Worm (Caenorhabditis elegans) whole organism, young adult: ENCODE data around the gene ZK418.5.

Experiments used
- B0035.1 ChIP-seq: sonication (generic microtip); optimal IDR thresholded peaks from 2 replicates; lab custom pipeline; 2016; ENCODE audit warnings: missing genetic modification characterization, mild to moderate bottlenecking, missing compliant biosample characterization, missing genotype, missing genetic modification reagents
- B0261.1 ChIP-seq: sonication (generic microtip); optimal IDR thresholded peaks from 2 replicates; lab custom pipeline; 2016; ENCODE audit warnings: mild to moderate bottlenecking, missing genetic modification characterization, moderate library complexity, missing compliant biosample characterization
- B0336.3 ChIP-seq: fragments of 200-800 bp; sonication (Bioruptor generic); IDR thresholded peaks from 2 replicates; pipeline ENCODE4 v1.3.6; 2022; ENCODE audit warnings: missing genetic modification characterization, missing compliant biosample characterization
- C06A6.2 ChIP-seq: fragments of 200-800 bp; sonication (Bioruptor generic); conservative IDR thresholded peaks from 2 replicates; pipeline ENCODE4 v1.3.6; 2022; ENCODE audit warnings: missing genetic modification characterization, missing compliant biosample characterization
- C17E4.6 ChIP-seq: fragments of 200-800 bp; sonication (Bioruptor generic); IDR thresholded peaks from 2 replicates; pipeline ENCODE4 v1.3.6; 2022; ENCODE audit warnings: missing genetic modification reagents, missing genetic modification characterization, missing compliant biosample characterization
- D2030.7 ChIP-seq: fragments of 200-800 bp; sonication (Bioruptor generic); IDR thresholded peaks from 2 replicates; pipeline ENCODE4 v1.3.6; 2022; ENCODE audit warnings: missing genetic modification reagents, missing genetic modification characterization, missing compliant biosample characterization
- F10E7.11 ChIP-seq: sonication (generic microtip); optimal IDR thresholded peaks from 2 replicates; lab custom pipeline; 2017; ENCODE audit warnings: mild to moderate bottlenecking, missing genetic modification characterization, moderate library complexity, missing compliant biosample characterization
- F33H1.4 ChIP-seq: fragments of 200-800 bp; sonication (Bioruptor generic); IDR thresholded peaks from 2 replicates; pipeline ENCODE4 v1.3.6; 2022; ENCODE audit warnings: missing genetic modification reagents, missing genetic modification characterization, missing compliant biosample characterization
- F55B11.4 ChIP-seq: sonication (generic microtip); optimal IDR thresholded peaks from 2 replicates; lab custom pipeline; 2016; ENCODE audit warnings: missing compliant biosample characterization, missing genetic modification characterization, borderline replicate concordance; ENCODE audit not compliant: insufficient read depth
- F57C9.4 ChIP-seq: sonication (generic microtip); optimal IDR thresholded peaks from 2 replicates; lab custom pipeline; 2017; ENCODE audit warnings: mild to moderate bottlenecking, missing genetic modification characterization, missing compliant biosample characterization
- K11D2.4 ChIP-seq: fragments of 200-800 bp; sonication (Bioruptor generic); IDR thresholded peaks from 2 replicates; pipeline ENCODE4 v1.3.6; 2022; ENCODE audit warnings: missing genetic modification reagents, missing genetic modification characterization, missing compliant biosample characterization
- K12H6.12 ChIP-seq: fragments of 200-800 bp; sonication (Bioruptor generic); optimal IDR thresholded peaks from 2 replicates; lab custom pipeline; 2018; ENCODE audit warnings: mild to moderate bottlenecking, missing genetic modification characterization, missing compliant biosample characterization
- Y53F4B.3 ChIP-seq: fragments of 200-800 bp; sonication (Bioruptor generic); IDR thresholded peaks from 2 replicates; pipeline ENCODE4 v1.3.6; 2022; ENCODE audit warnings: missing genetic modification reagents, missing genetic modification characterization, missing compliant biosample characterization
- athp-1 ChIP-seq: sonication (generic microtip); optimal IDR thresholded peaks from 2 replicates; lab custom pipeline; 2017; ENCODE audit warnings: mild to moderate bottlenecking, missing genetic modification characterization, missing compliant biosample characterization
- attf-5 ChIP-seq: fragments of 200-800 bp; sonication (Bioruptor generic); optimal IDR thresholded peaks from 2 replicates; lab custom pipeline; 2018; ENCODE audit warnings: mild to moderate bottlenecking, missing genetic modification characterization, missing compliant biosample characterization
- attf-6 ChIP-seq: fragments of 200-800 bp; sonication (Bioruptor generic); IDR thresholded peaks from 2 replicates; pipeline ENCODE4 v1.3.6; 2022; ENCODE audit warnings: missing genetic modification reagents, missing genetic modification characterization, missing compliant biosample characterization
- bed-1 ChIP-seq: fragments of 200-800 bp; sonication (Bioruptor generic); IDR thresholded peaks from 2 replicates; pipeline ENCODE4 v1.3.6; 2022; ENCODE audit warnings: missing genetic modification reagents, missing genetic modification characterization, missing compliant biosample characterization
- ccch-3 ChIP-seq: fragments of 200-800 bp; sonication (Bioruptor generic); optimal IDR thresholded peaks from 2 replicates; lab custom pipeline; 2018; ENCODE audit warnings: mild to moderate bottlenecking, missing genetic modification characterization, missing compliant biosample characterization
- cebp-2 ChIP-seq: fragments of 200-800 bp; sonication (Bioruptor generic); IDR thresholded peaks from 2 replicates; pipeline ENCODE4 v1.3.6; 2022; ENCODE audit warnings: missing genetic modification characterization, missing compliant biosample characterization
- ceh-40 ChIP-seq: fragments of 200-800 bp; sonication (Bioruptor generic); IDR thresholded peaks from 2 replicates; pipeline ENCODE4 v1.3.6; 2022; ENCODE audit warnings: missing genetic modification characterization, missing compliant biosample characterization
- ceh-91 ChIP-seq: fragments of 200-800 bp; sonication (Bioruptor generic); IDR thresholded peaks from 2 replicates; pipeline ENCODE4 v1.3.6; 2022; ENCODE audit warnings: missing genetic modification reagents, missing genetic modification characterization, missing compliant biosample characterization
- dpl-1 ChIP-seq: fragments of 150-350 bp; optimal IDR thresholded peaks from 2 replicates; lab custom pipeline; 2014; ENCODE audit warnings: missing biosample characterization, missing genetic modification reagents, missing genetic modification characterization
- efl-1 ChIP-seq: fragments of 150-350 bp; optimal IDR thresholded peaks from 2 replicates; lab custom pipeline; 2014; ENCODE audit warnings: missing biosample characterization, missing genetic modification reagents, missing genetic modification characterization
- egrh-3 ChIP-seq: fragments of 200-800 bp; sonication (Bioruptor generic); IDR thresholded peaks from 2 replicates; pipeline ENCODE4 v1.3.6; 2022; ENCODE audit warnings: missing genetic modification reagents, missing genetic modification characterization, missing compliant biosample characterization
- ets-4 ChIP-seq: fragments of 200-800 bp; sonication (Bioruptor generic); optimal IDR thresholded peaks from 2 replicates; lab custom pipeline; 2018; ENCODE audit warnings: mild to moderate bottlenecking, missing genetic modification characterization, missing compliant biosample characterization
- hlh-12 ChIP-seq: sonication (generic microtip); optimal IDR thresholded peaks from 2 replicates; lab custom pipeline; 2016; ENCODE audit warnings: missing genetic modification characterization, missing compliant biosample characterization
- hmg-1.2 ChIP-seq: fragments of 200-800 bp; sonication (Bioruptor generic); IDR thresholded peaks from 2 replicates; pipeline ENCODE4 v1.3.6; 2022; ENCODE audit warnings: missing genetic modification reagents, missing genetic modification characterization, missing compliant biosample characterization
- lin-26 ChIP-seq: fragments of 200-800 bp; sonication (Bioruptor generic); IDR thresholded peaks from 2 replicates; pipeline ENCODE4 v1.3.6; 2022; ENCODE audit warnings: missing genetic modification reagents, missing genetic modification characterization, missing compliant biosample characterization
- lir-1 ChIP-seq: fragments of 200-800 bp; sonication (Bioruptor generic); conservative IDR thresholded peaks from 2 replicates; pipeline ENCODE4 v1.3.6; 2022; ENCODE audit warnings: missing genetic modification reagents, missing genetic modification characterization, missing compliant biosample characterization
- madf-3 ChIP-seq: fragments of 200-800 bp; sonication (Bioruptor generic); IDR thresholded peaks from 2 replicates; pipeline ENCODE4 v1.3.6; 2022; ENCODE audit warnings: missing genetic modification reagents, missing genetic modification characterization, missing compliant biosample characterization
- madf-6 ChIP-seq: fragments of 200-800 bp; sonication (Bioruptor generic); IDR thresholded peaks from 2 replicates; pipeline ENCODE4 v1.3.6; 2022; ENCODE audit warnings: missing genetic modification reagents, missing genetic modification characterization, missing compliant biosample characterization
- madf-8 ChIP-seq: fragments of 200-800 bp; sonication (Bioruptor generic); conservative IDR thresholded peaks from 2 replicates; pipeline ENCODE4 v1.3.6; 2022; ENCODE audit warnings: missing genetic modification reagents, missing genetic modification characterization, missing compliant biosample characterization
- mes-4 ChIP-seq: sonication (generic microtip); optimal IDR thresholded peaks from 2 replicates; lab custom pipeline; 2016; ENCODE audit warnings: missing genotype, missing genetic modification characterization, missing compliant biosample characterization
- nhr-27 ChIP-seq: fragments of 200-800 bp; sonication (Bioruptor generic); optimal IDR thresholded peaks from 2 replicates; lab custom pipeline; 2018; ENCODE audit warnings: mild to moderate bottlenecking, missing genetic modification characterization, moderate library complexity, missing compliant biosample characterization
- pha-4 ChIP-seq: fragments of 150-350 bp; sonication (generic microtip); optimal IDR thresholded peaks from 2 replicates; lab custom pipeline; 2014; ENCODE audit warnings: missing biosample characterization, missing genetic modification reagents, missing genetic modification characterization
- somi-1 ChIP-seq: fragments of 200-800 bp; sonication (Bioruptor generic); optimal IDR thresholded peaks from 2 replicates; lab custom pipeline; 2018; ENCODE audit warnings: mild to moderate bottlenecking, missing genetic modification characterization, missing compliant biosample characterization
- tbp1 ChIP-seq: fragments of 200-800 bp; sonication (Bioruptor generic); optimal IDR thresholded peaks from 2 replicates; lab custom pipeline; 2018; ENCODE audit warnings: mild to moderate bottlenecking, missing genetic modification characterization, missing compliant biosample characterization
- tlf-1 ChIP-seq: fragments of 200-800 bp; sonication (Bioruptor generic); optimal IDR thresholded peaks from 2 replicates; lab custom pipeline; 2018; ENCODE audit warnings: mild to moderate bottlenecking, missing genetic modification characterization, missing compliant biosample characterization
- unc-62 ChIP-seq: fragments of 150-350 bp; optimal IDR thresholded peaks from 2 replicates; lab custom pipeline; 2014; ENCODE audit warnings: missing biosample characterization, missing genetic modification reagents, missing genetic modification characterization
- zfh-2 ChIP-seq: fragments of 200-800 bp; sonication (Bioruptor generic); conservative IDR thresholded peaks from 2 replicates; pipeline ENCODE4 v1.3.6; 2022; ENCODE audit warnings: missing genetic modification reagents, missing genetic modification characterization, missing compliant biosample characterization

The ZK418.5 gene

DNA sequence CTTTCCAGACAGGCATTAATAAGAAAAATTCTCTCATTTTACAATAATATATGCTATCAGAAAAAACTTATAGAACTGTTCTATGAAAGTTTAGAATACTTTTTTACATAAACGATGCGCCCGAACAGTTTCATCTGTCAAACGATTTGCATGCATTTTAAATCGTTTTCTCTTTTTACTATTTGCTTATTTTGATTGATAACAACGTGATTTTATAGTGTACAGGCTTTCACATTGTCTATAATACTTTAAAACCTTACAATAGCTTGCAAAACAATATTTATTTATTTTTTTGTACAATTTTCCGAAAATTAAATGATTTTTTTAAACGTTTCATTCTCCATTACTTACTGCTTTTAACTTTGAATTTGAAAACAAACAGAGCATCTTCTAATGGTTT lies 28.0 kb downstream of the ZK418.5 start, which contains the start of gene R01H2.7:
Gene R01H2.7, minus strand, starts transcription at position 101 of the 400 bp plus-strand sequence.
- no peak for TF ChIP-seq attf-5 (GFP tag; lab: Kevin White, UChicago)
- no peak for TF ChIP-seq hlh-12
- no peak for TF ChIP-seq somi-1 (GFP tag; lab: Kevin White, UChicago)
- no peak for TF ChIP-seq ceh-40 (GFP tag; lab: Robert Waterston, UW)
- TF ChIP-seq ceh-91 (GFP tag; lab: Robert Waterston, UW): no peak
- no peak for TF ChIP-seq Y53F4B.3 (GFP tag; lab: Robert Waterston, UW)
- TF ChIP-seq D2030.7 (GFP tag; lab: Robert Waterston, UW): no peak
- no peak for TF ChIP-seq attf-6 (GFP tag; lab: Robert Waterston, UW)
- TF ChIP-seq, all 124 proteins: peak for 0

DNA sequence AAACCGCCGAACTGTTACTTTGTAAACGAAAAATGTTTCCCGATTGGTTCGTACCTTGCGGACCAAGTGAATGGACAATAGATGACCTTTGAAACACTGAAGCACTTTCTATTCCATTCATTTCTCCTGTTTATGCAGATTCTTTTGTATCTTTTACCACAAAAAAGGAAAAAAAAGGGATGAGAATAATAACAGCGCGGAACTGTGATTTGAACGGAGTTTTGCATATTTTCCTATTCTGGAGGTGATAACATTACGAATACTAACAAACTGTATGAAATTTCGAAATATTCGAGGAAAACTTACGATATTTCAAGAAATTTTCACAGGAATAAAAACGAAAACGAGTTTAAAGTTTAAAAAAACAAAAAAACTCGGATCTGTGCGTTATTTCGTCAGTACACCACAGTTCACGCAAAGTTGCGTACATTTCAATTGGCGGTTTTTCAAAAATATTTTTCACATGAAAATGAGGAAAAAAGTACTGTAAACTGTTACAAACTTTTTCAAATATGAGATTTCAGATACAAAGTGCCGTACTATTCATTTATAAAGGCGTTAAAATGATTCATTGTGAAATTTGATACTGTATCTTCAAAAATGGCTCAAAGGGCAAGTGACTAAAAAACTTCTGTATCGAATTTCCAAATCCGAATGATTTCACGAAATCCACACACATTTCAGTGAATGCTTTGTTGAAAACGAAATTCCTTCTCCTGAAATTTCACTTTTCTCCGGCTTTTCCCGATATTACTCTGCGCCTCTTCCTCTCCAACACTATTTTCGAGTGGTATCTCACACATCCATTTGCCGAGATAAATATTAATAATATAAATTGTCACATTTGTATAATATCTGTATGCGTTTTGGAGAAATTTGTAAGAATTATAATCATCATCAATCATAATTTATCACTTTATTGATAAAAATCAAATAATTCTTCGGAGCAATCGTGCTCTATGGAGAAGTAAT lies 39.1 kb downstream of the ZK418.5 start:
- TF ChIP-seq hmg-1.2 (GFP tag; lab: Robert Waterston, UW) (peak; percentile 59), pha-4 (tag; lab: Kevin White, UChicago) (no peak), madf-6 (GFP tag; lab: Robert Waterston, UW) (peak; percentile 30; the same call in 1 of the 2 replicates), F33H1.4 (0 out of 2 replicates have a peak, but pooled peaks have one; percentile 9), madf-3 (GFP tag; lab: Robert Waterston, UW) (no peak), efl-1 (GFP tag; lab: Kevin White, UChicago) (peak; percentile 40), dpl-1 (GFP tag; lab: Kevin White, UChicago) (peak; percentile 5)

ce11 chrIII:7032070-7032469 lies 41.6 kb downstream of the ZK418.5 start:
- TF ChIP-seq F55B11.4 (tag; lab: Kevin White, UChicago) (no peak), B0261.1 (tag; lab: Kevin White, UChicago) (no peak), C17E4.6 (GFP tag; lab: Robert Waterston, UW) (no peak), egrh-3 (no peak), C06A6.2 (GFP tag; lab: Robert Waterston, UW) (no peak), tbp1 (GFP tag; lab: Kevin White, UChicago) (no peak), F57C9.4 (no peak), lir-1 (GFP tag; lab: Robert Waterston, UW) (no peak), ccch-3 (GFP tag; lab: Kevin White, UChicago) (no peak), nhr-27 (tag; lab: Kevin White, UChicago) (no peak), ets-4 (no peak), hlh-12 (no peak), cebp-2 (GFP tag; lab: Robert Waterston, UW) (no peak), attf-6 (GFP tag; lab: Robert Waterston, UW) (no peak)

DNA sequence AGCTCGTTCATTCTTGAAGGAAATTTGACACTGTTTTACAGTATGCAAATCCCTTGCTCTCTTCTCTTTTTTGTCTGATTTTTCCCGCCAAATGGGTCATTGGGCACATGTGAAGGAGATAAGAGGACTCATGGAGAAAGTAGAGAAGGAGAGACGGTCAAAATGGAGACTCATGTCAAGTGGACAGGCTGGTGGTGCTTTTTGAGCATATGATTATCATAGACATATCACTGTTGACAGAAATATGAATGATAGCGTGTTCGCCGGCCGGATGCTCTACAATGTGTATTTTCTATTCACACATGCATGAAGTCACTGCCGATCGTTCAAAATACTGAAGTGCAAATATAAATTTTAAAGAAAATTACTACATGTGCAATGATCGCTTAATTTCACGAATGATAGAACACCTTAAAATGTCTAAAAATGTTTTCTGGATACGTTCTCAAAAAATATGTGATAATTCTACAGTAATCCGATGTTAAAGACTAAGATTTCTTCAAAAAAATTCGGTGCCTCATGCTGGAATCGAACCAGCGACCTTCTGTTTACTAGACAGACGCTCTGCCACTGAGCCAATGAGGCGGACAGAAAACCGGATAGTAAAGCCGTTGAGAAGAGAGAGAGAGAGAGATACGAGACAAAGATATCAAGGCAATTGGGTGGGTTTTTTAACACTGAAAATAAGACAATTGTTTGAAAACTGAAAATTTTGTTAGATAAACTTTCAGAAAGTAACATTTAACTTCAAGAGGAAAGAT lies 43.4 kb downstream of the ZK418.5 start:
- TF ChIP-seq mes-4: peak; percentile 12
- TF ChIP-seq K12H6.12 (tag; lab: Kevin White, UChicago): no peak
- TF ChIP-seq attf-6 (GFP tag; lab: Robert Waterston, UW): no peak
- TF ChIP-seq unc-62 (GFP tag; lab: Kevin White, UChicago): no peak
- TF ChIP-seq bed-1 (GFP tag; lab: Robert Waterston, UW): no peak
- TF ChIP-seq F57C9.4: no peak
- peak; percentile 10 for TF ChIP-seq tlf-1 (GFP tag; lab: Kevin White, UChicago)
- TF ChIP-seq B0035.1 (tag; lab: Kevin White, UChicago): no peak
- TF ChIP-seq lin-26 (GFP tag; lab: Robert Waterston, UW): peak; percentile 73; the same call in 1 of the 2 replicates
- no peak for TF ChIP-seq madf-8 (GFP tag; lab: Robert Waterston, UW)
- TF ChIP-seq zfh-2 (GFP tag; lab: Robert Waterston, UW): no peak
- TF ChIP-seq K11D2.4 (GFP tag; lab: Robert Waterston, UW): no peak
- TF ChIP-seq F10E7.11: no peak
- TF ChIP-seq ets-4: no peak
- TF ChIP-seq madf-3 (GFP tag; lab: Robert Waterston, UW): no peak
- no peak for TF ChIP-seq athp-1 (tag; lab: Kevin White, UChicago)
- no peak for TF ChIP-seq C17E4.6 (GFP tag; lab: Robert Waterston, UW)
- no peak for TF ChIP-seq attf-5 (GFP tag; lab: Kevin White, UChicago)
- peak; percentile 48; the same call in 1 of the 2 replicates for TF ChIP-seq B0336.3 (GFP tag; lab: Robert Waterston, UW)
